Worm (Caenorhabditis elegans) whole organism, L3 larva: ENCODE results near the gene ZK688.5.

Experiments
- ceh-28 ChIP-seq: fragments of 150-350 bp; optimal IDR thresholded peaks from 2 replicates; lab custom pipeline; 2014; ENCODE audit warnings: missing biosample characterization, missing genetic modification reagents, missing genetic modification characterization
- daf-12 ChIP-seq: fragments of 150-350 bp; optimal IDR thresholded peaks from 2 replicates; lab custom pipeline; 2014; ENCODE audit warnings: missing biosample characterization, missing genetic modification reagents, missing genetic modification characterization
- nhr-28 ChIP-seq: fragments of 150-350 bp; optimal IDR thresholded peaks from 2 replicates; lab custom pipeline; 2014; ENCODE audit warnings: missing biosample characterization, missing genetic modification characterization

ZK688.5 gene

DNA sequence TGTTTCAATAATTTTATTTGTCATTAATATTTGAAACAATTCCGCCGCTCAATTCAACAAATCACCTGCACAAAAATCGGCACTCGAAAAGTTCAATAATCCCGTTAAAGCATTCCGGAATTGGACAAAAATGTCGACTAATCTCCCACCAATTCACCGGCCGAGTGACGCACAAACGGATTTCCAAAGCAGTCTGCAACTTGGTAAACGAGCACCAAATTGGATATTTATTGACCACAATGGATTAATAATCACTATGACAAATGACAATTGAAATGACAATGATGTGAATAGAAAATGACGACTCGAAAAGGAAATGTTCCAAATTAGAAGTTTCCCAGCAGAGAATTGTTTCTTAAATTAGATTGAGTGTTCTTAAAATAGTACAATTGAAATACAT is 55.7 kb downstream of the ZK688.5 start:
- no peak for TF ChIP-seq daf-12 (tag; lab: Kevin White, UChicago)
- TF ChIP-seq nhr-28 (tag; lab: Kevin White, UChicago), result no peak
- TF ChIP-seq ceh-28 (tag; lab: Kevin White, UChicago), result no peak
